Fruit fly (Drosophila melanogaster) whole organism, embryonic: Measurements from ENCODE around the gene Der-2.

ENCODE experiments used
- Aef1 ChIP-seq: fragments of 200-800 bp; sonication (Bioruptor generic); IDR thresholded peaks from 3 replicates; pipeline ENCODE4 v1.3.6; 2022; ENCODE audit warnings: missing biosample characterization, missing genetic modification characterization
- Antp ChIP-seq: fragments of 200-800 bp; sonication (Bioruptor generic); optimal IDR thresholded peaks from 3 replicates; lab custom pipeline; 2016; ENCODE audit warnings: missing biosample characterization, missing genetic modification characterization
- CG10209 ChIP-seq: fragments of 200-800 bp; sonication (Bioruptor generic); optimal IDR thresholded peaks from 3 replicates; lab custom pipeline; 2017; ENCODE audit warnings: missing biosample characterization, mild to moderate bottlenecking, missing genetic modification characterization, missing genetic modification reagents
- CG10654 ChIP-seq: fragments of 200-800 bp; sonication (Bioruptor generic); optimal IDR thresholded peaks from 2 replicates; lab custom pipeline; 2016; ENCODE audit warnings: missing biosample characterization, missing genetic modification characterization
- CG11085 ChIP-seq: fragments of 200-800 bp; sonication (Bioruptor generic); IDR thresholded peaks from 2 replicates; pipeline ENCODE4 v1.3.6; 2022; ENCODE audit warnings: missing biosample characterization, missing genetic modification characterization
- CG11695 ChIP-seq: fragments of 200-800 bp; sonication (Bioruptor generic); IDR thresholded peaks from 3 replicates; pipeline ENCODE4 v1.3.6; 2022; ENCODE audit warnings: missing biosample characterization, missing genetic modification characterization
- CG12104 ChIP-seq: fragments of 200-800 bp; sonication (Bioruptor generic); optimal IDR thresholded peaks from 3 replicates; lab custom pipeline; 2016; ENCODE audit warnings: missing biosample characterization, missing genetic modification characterization
- CG15073 ChIP-seq: fragments of 200-800 bp; sonication (Bioruptor generic); optimal IDR thresholded peaks from 2 replicates; lab custom pipeline; 2016; ENCODE audit warnings: missing biosample characterization, missing genetic modification characterization
- CG15479 ChIP-seq: fragments of 200-800 bp; sonication (Bioruptor generic); optimal IDR thresholded peaks from 3 replicates; lab custom pipeline; 2019; ENCODE audit warnings: missing biosample characterization, mild to moderate bottlenecking, missing genetic modification characterization, moderate library complexity
- CG17568 ChIP-seq: fragments of 200-800 bp; sonication (Bioruptor generic); optimal IDR thresholded peaks from 2 replicates; lab custom pipeline; 2018; ENCODE audit warnings: missing biosample characterization, mild to moderate bottlenecking, missing genetic modification characterization, moderate library complexity
- CG18619 ChIP-seq: fragments of 200-800 bp; sonication (Bioruptor generic); optimal IDR thresholded peaks from 3 replicates; lab custom pipeline; 2017; ENCODE audit warnings: missing biosample characterization, mild to moderate bottlenecking, missing genetic modification characterization
- CG32532 ChIP-seq: fragments of 200-800 bp; sonication (Bioruptor generic); IDR thresholded peaks from 2 replicates; pipeline ENCODE4 v1.3.6; 2022; ENCODE audit warnings: missing biosample characterization, missing genetic modification characterization
- CG3847 ChIP-seq: fragments of 200-800 bp; sonication (Bioruptor generic); IDR thresholded peaks from 2 replicates; pipeline ENCODE4 v1.3.6; 2022; ENCODE audit warnings: missing biosample characterization, missing genetic modification characterization
- CG6272 ChIP-seq: fragments of 200-800 bp; sonication (Bioruptor generic); IDR thresholded peaks from 2 replicates; pipeline ENCODE4 v1.3.6; 2022; ENCODE audit warnings: missing biosample characterization, missing genetic modification characterization
- CG7786 ChIP-seq: fragments of 200-800 bp; sonication (Bioruptor generic); optimal IDR thresholded peaks from 2 replicates; lab custom pipeline; 2016; ENCODE audit warnings: missing biosample characterization, missing genetic modification characterization
- CG7963 ChIP-seq: fragments of 200-800 bp; sonication (Bioruptor generic); IDR thresholded peaks from 3 replicates; pipeline ENCODE4 v1.3.6; 2022; ENCODE audit warnings: missing biosample characterization, missing genetic modification characterization; ENCODE audit not compliant: partially characterized antibody
- CG8290 ChIP-seq, 3 experiments: fragments of 200-800 bp; sonication (Bioruptor generic); optimal IDR thresholded peaks; 2 replicates each; lab custom pipeline; 2016 to 2019; ENCODE audit warnings: missing biosample characterization in 3 of 3, missing genetic modification characterization in 3 of 3, mild to moderate bottlenecking in 2 of 3, moderate library complexity in 1 of 3
- CG8924 ChIP-seq: fragments of 200-800 bp; optimal IDR thresholded peaks from 3 replicates; lab custom pipeline; 2019; ENCODE audit warnings: missing biosample characterization, mild to moderate bottlenecking, missing genetic modification characterization, moderate library complexity
- Dip3 ChIP-seq: fragments of 200-800 bp; sonication (Bioruptor generic); optimal IDR thresholded peaks from 3 replicates; lab custom pipeline; 2016; ENCODE audit warnings: missing biosample characterization, missing genetic modification characterization
- ERR ChIP-seq: fragments of 200-800 bp; sonication (Bioruptor generic); optimal IDR thresholded peaks from 2 replicates; lab custom pipeline; 2016; ENCODE audit warnings: missing biosample characterization, missing genetic modification characterization
- GATAe ChIP-seq: fragments of 200-800 bp; sonication (Bioruptor generic); conservative IDR thresholded peaks from 2 replicates; pipeline ENCODE4 v1.3.6; 2022; ENCODE audit warnings: missing biosample characterization, missing genetic modification characterization
- HLH54F ChIP-seq: fragments of 200-800 bp; sonication (Bioruptor generic); optimal IDR thresholded peaks from 3 replicates; lab custom pipeline; 2016; ENCODE audit warnings: missing biosample characterization, missing genetic modification characterization
- Hmr ChIP-seq: fragments of 200-800 bp; sonication (Bioruptor generic); optimal IDR thresholded peaks from 3 replicates; lab custom pipeline; 2017; ENCODE audit warnings: mild to moderate bottlenecking, missing biosample characterization, missing genetic modification reagents, missing genetic modification characterization
- Hr3 ChIP-seq: fragments of 200-800 bp; sonication (Bioruptor generic); optimal IDR thresholded peaks from 3 replicates; lab custom pipeline; 2016; ENCODE audit warnings: missing biosample characterization, missing genetic modification characterization
- Mrtf ChIP-seq: fragments of 200-800 bp; sonication (Bioruptor generic); IDR thresholded peaks from 3 replicates; pipeline ENCODE4 v1.3.6; 2022; ENCODE audit warnings: missing biosample characterization, missing genetic modification characterization
- Poxn ChIP-seq: fragments of 200-800 bp; sonication (Bioruptor generic); IDR thresholded peaks from 2 replicates; pipeline ENCODE4 v1.3.6; 2022; ENCODE audit warnings: missing biosample characterization, missing genetic modification characterization
- Rx ChIP-seq: fragments of 200-800 bp; sonication (Bioruptor generic); IDR thresholded peaks from 2 replicates; pipeline ENCODE4 v1.3.6; 2022; ENCODE audit warnings: missing biosample characterization, missing genetic modification characterization
- abd-A ChIP-seq: fragments of 200-800 bp; sonication (Bioruptor generic); optimal IDR thresholded peaks from 3 replicates; lab custom pipeline; 2019; ENCODE audit warnings: missing biosample characterization, mild to moderate bottlenecking, missing genetic modification characterization, moderate library complexity
- al ChIP-seq: fragments of 200-800 bp; sonication (Bioruptor generic); IDR thresholded peaks from 2 replicates; pipeline ENCODE4 v1.3.6; 2022; ENCODE audit warnings: missing biosample characterization, missing genetic modification characterization
- cad ChIP-seq: fragments of >200 bp; optimal IDR thresholded peaks from 2 replicates; lab custom pipeline; 2017; ENCODE audit warnings: missing biosample characterization, missing genetic modification characterization
- caup ChIP-seq: fragments of 200-800 bp; sonication (Bioruptor generic); optimal IDR thresholded peaks from 3 replicates; lab custom pipeline; 2017; ENCODE audit warnings: missing biosample characterization, mild to moderate bottlenecking, missing genetic modification characterization, moderate library complexity; ENCODE audit not compliant: severe bottlenecking
- chinmo ChIP-seq: fragments of 200-800 bp; sonication (Bioruptor generic); IDR thresholded peaks from 4 replicates; pipeline ENCODE4 v1.3.6; 2022; ENCODE audit warnings: missing biosample characterization, missing genetic modification characterization; ENCODE audit not compliant: partially characterized antibody
- chm ChIP-seq: fragments of 200-800 bp; sonication (Bioruptor generic); IDR thresholded peaks from 2 replicates; pipeline ENCODE4 v1.3.6; 2022; ENCODE audit warnings: missing biosample characterization, missing genetic modification characterization
- chn ChIP-seq: fragments of 200-800 bp; sonication (Bioruptor generic); optimal IDR thresholded peaks from 2 replicates; lab custom pipeline; 2016; ENCODE audit warnings: missing biosample characterization, missing genetic modification characterization
- crp ChIP-seq, 2 experiments: fragments of 200-800 bp; sonication (Bioruptor generic); optimal IDR thresholded peaks; 2 replicates in 1 of 2; 3 replicates in 1 of 2; lab custom pipeline; 2017; ENCODE audit warnings: missing biosample characterization in 2 of 2, missing genetic modification characterization in 2 of 2, mild to moderate bottlenecking in 1 of 2, moderate library complexity in 1 of 2
- dm ChIP-seq: fragments of 200-800 bp; sonication (Bioruptor generic); optimal IDR thresholded peaks from 3 replicates; lab custom pipeline; 2016; ENCODE audit warnings: missing biosample characterization, missing genetic modification characterization
- fd96Cb ChIP-seq: fragments of 200-800 bp; sonication (Bioruptor generic); optimal IDR thresholded peaks from 2 replicates; lab custom pipeline; 2018; ENCODE audit warnings: missing biosample characterization, mild to moderate bottlenecking, missing genetic modification characterization, moderate library complexity
- jing ChIP-seq: fragments of 200-800 bp; sonication (Bioruptor generic); optimal IDR thresholded peaks from 2 replicates; lab custom pipeline; 2018; ENCODE audit warnings: missing biosample characterization, mild to moderate bottlenecking, missing genetic modification characterization
- klu ChIP-seq: fragments of 200-800 bp; sonication (Bioruptor generic); IDR thresholded peaks from 2 replicates; pipeline ENCODE4 v1.3.6; 2022; ENCODE audit warnings: missing biosample characterization, missing genetic modification characterization
- mam ChIP-seq: fragments of 200-800 bp; sonication (Bioruptor generic); optimal IDR thresholded peaks from 3 replicates; lab custom pipeline; 2016; ENCODE audit warnings: missing biosample characterization, missing genetic modification characterization
- phol ChIP-seq: fragments of 200-800 bp; sonication (Bioruptor generic); optimal IDR thresholded peaks from 3 replicates; lab custom pipeline; 2018; ENCODE audit warnings: missing biosample characterization, mild to moderate bottlenecking, missing genetic modification characterization, moderate library complexity
- repo ChIP-seq: fragments of 200-800 bp; sonication (Bioruptor generic); optimal IDR thresholded peaks from 2 replicates; lab custom pipeline; 2016; ENCODE audit warnings: missing biosample characterization, missing genetic modification characterization
- scrt ChIP-seq: fragments of 200-800 bp; sonication (Bioruptor generic); optimal IDR thresholded peaks from 2 replicates; lab custom pipeline; 2018; ENCODE audit warnings: missing biosample characterization, mild to moderate bottlenecking, missing genetic modification characterization, moderate library complexity
- shn ChIP-seq: fragments of 200-800 bp; sonication (Bioruptor generic); optimal IDR thresholded peaks from 3 replicates; lab custom pipeline; 2016; ENCODE audit warnings: missing biosample characterization, missing genetic modification characterization
- sima ChIP-seq: fragments of 200-800 bp; sonication (Bioruptor generic); optimal IDR thresholded peaks from 2 replicates; lab custom pipeline; 2016; ENCODE audit warnings: missing biosample characterization, missing genetic modification characterization
- stwl ChIP-seq: fragments of 200-800 bp; sonication (Bioruptor generic); optimal IDR thresholded peaks from 3 replicates; lab custom pipeline; 2018; ENCODE audit warnings: missing biosample characterization, mild to moderate bottlenecking, missing genetic modification characterization, moderate library complexity
- tio ChIP-seq: fragments of 200-800 bp; sonication (Bioruptor generic); optimal IDR thresholded peaks from 2 replicates; lab custom pipeline; 2017; ENCODE audit warnings: missing biosample characterization, missing genetic modification characterization, inconsistent platforms
- ttk ChIP-seq: fragments of 200-800 bp; sonication (Bioruptor generic); IDR thresholded peaks from 2 replicates; pipeline ENCODE4 v2.1.2; 2022; ENCODE audit warnings: missing biosample characterization, missing genetic modification characterization
- z ChIP-seq: fragments of 200-800 bp; sonication (Bioruptor generic); IDR thresholded peaks from 3 replicates; pipeline ENCODE4 v1.3.6; 2022; ENCODE audit warnings: missing biosample characterization, missing genetic modification characterization
- zen2 ChIP-seq: fragments of 200-800 bp; sonication (Bioruptor generic); IDR thresholded peaks from 3 replicates; pipeline ENCODE4 v1.3.6; 2022; ENCODE audit warnings: missing biosample characterization, missing genetic modification characterization; ENCODE audit not compliant: partially characterized antibody

The Der-2 gene

dm6 chr3R:16442937-16443336, 41.1 kb downstream of the Der-2 start, which contains the start of the genes Ttc1 and CG14882 (continued):
- TF ChIP-seq tio (GFP tag; lab: Kevin White, UChicago) (no peak), abd-A (tag; lab: Kevin White, UChicago) (no peak), caup (peak; percentile 83), z (no peak), scrt (GFP tag; lab: Kevin White, UChicago) (peak; percentile 15), chn (GFP tag; lab: Kevin White, UChicago) (peak; percentile 88), CG32532 (GFP tag; lab: Robert Waterston, UW) (peak; percentile 92), jing (GFP tag; lab: Kevin White, UChicago) (peak; percentile 25), crp (GFP tag; optimal IDR thresholded peaks at IDR 0.05; lab: Kevin White, UChicago) (peak in 1 of 2 experiments; percentile 57), Mrtf (GFP tag; lab: Robert Waterston, UW) (peak; percentile 73; the same call in 2 of the 3 replicates), klu (GFP tag; lab: Robert Waterston, UW) (peak; percentile 61), Antp (GFP tag; lab: Kevin White, UChicago) (peak; percentile 79), Poxn (GFP tag; lab: Robert Waterston, UW) (peak; percentile 76), Rx (GFP tag; lab: Robert Waterston, UW) (peak; percentile 72), CG11695 (peak; percentile 86), stwl (tag; lab: Kevin White, UChicago) (peak; percentile 91), CG10654 (peak; percentile 78), CG10209 (GFP tag; lab: Kevin White, UChicago) (peak; percentile 84), ERR (peak; percentile 79), dm (GFP tag; lab: Kevin White, UChicago) (peak; percentile 67), shn (GFP tag; lab: Kevin White, UChicago) (peak; percentile 78), sima (GFP tag; lab: Kevin White, UChicago) (peak; percentile 32), GATAe (GFP tag; lab: Robert Waterston, UW) (no peak; the same call in 1 of the 2 replicates), CG12104 (peak; percentile 63), phol (tag; lab: Kevin White, UChicago) (peak; percentile 80), CG17568 (GFP tag; lab: Kevin White, UChicago) (no peak), mam (GFP tag; lab: Kevin White, UChicago) (peak; percentile 84), al (peak; percentile 59), fd96Cb (peak; percentile 51), Hr3 (GFP tag; lab: Kevin White, UChicago) (peak; percentile 86), CG3847 (GFP tag; lab: Robert Waterston, UW) (peak; percentile 91), CG18619 (peak; percentile 72), Hmr (no peak), Dip3 (GFP tag; lab: Kevin White, UChicago) (peak; percentile 90), CG11085 (GFP tag; lab: Robert Waterston, UW) (peak; percentile 88), CG8290 (GFP tag; optimal IDR thresholded peaks at IDR 0.05; lab: Kevin White, UChicago) (peak; percentile 82), CG8290 (tag; optimal IDR thresholded peaks at IDR 0.05; lab: Kevin White, UChicago) (peak in 1 of 2 experiments; percentile 78), ttk (peak; percentile 90), chm (GFP tag; lab: Robert Waterston, UW) (peak; percentile 25; the same call in 1 of the 2 replicates), CG15479 (GFP tag; lab: Kevin White, UChicago) (no peak), repo (GFP tag; lab: Kevin White, UChicago) (peak; percentile 46), cad (GFP tag; lab: Kevin White, UChicago) (no peak), zen2 (no peak; the same call in 2 of the 3 replicates), CG7963 (0 out of 3 replicates have a peak, but pooled peaks have one; percentile 33), CG6272 (GFP tag; lab: Robert Waterston, UW) (peak; percentile 65; the same call in 1 of the 2 replicates), CG7786 (GFP tag; lab: Kevin White, UChicago) (peak; percentile 85), CG8924 (tag; lab: Kevin White, UChicago) (peak; percentile 79), CG15073 (GFP tag; lab: Kevin White, UChicago) (no peak), HLH54F (GFP tag; lab: Kevin White, UChicago) (peak; percentile 87), Aef1 (GFP tag; lab: Robert Waterston, UW) (peak; percentile 76), chinmo (no peak)
